Fruit fly (Drosophila melanogaster) whole organism, embryonic: ENCODE data around the gene Mccc1.

Source experiments
- Adf1 ChIP-seq: fragments of 200-800 bp; sonication (Bioruptor generic); IDR thresholded peaks from 2 replicates; pipeline ENCODE4 v1.3.6; 2022; ENCODE audit warnings: missing biosample characterization, missing genetic modification characterization
- Asciz ChIP-seq: fragments of 200-800 bp; sonication (Bioruptor generic); optimal IDR thresholded peaks from 2 replicates; lab custom pipeline; 2017; ENCODE audit warnings: missing biosample characterization, mild to moderate bottlenecking, missing genetic modification characterization, missing genetic modification reagents
- CG10267 ChIP-seq: fragments of 200-800 bp; sonication (Bioruptor generic); optimal IDR thresholded peaks from 2 replicates; lab custom pipeline; 2018; ENCODE audit warnings: missing biosample characterization, mild to moderate bottlenecking, missing genetic modification characterization, moderate library complexity
- CG10654 ChIP-seq: fragments of 200-800 bp; sonication (Bioruptor generic); optimal IDR thresholded peaks from 2 replicates; lab custom pipeline; 2016; ENCODE audit warnings: missing biosample characterization, missing genetic modification characterization
- CG11695 ChIP-seq: fragments of 200-800 bp; sonication (Bioruptor generic); IDR thresholded peaks from 3 replicates; pipeline ENCODE4 v1.3.6; 2022; ENCODE audit warnings: missing biosample characterization, missing genetic modification characterization
- CG12236 ChIP-seq: fragments of 200-800 bp; sonication (Bioruptor generic); optimal IDR thresholded peaks from 2 replicates; lab custom pipeline; 2016; ENCODE audit warnings: missing biosample characterization, missing genetic modification characterization
- CG13123 ChIP-seq: fragments of 200-800 bp; sonication (Bioruptor generic); optimal IDR thresholded peaks from 2 replicates; lab custom pipeline; 2016; ENCODE audit warnings: missing biosample characterization, missing genetic modification characterization
- CG13624 ChIP-seq: fragments of 200-800 bp; sonication (Bioruptor generic); optimal IDR thresholded peaks from 2 replicates; lab custom pipeline; 2016; ENCODE audit warnings: missing biosample characterization, missing genetic modification characterization
- CG13894 ChIP-seq: fragments of 200-800 bp; sonication (Bioruptor generic); optimal IDR thresholded peaks from 3 replicates; lab custom pipeline; 2018; ENCODE audit warnings: missing biosample characterization, mild to moderate bottlenecking, missing genetic modification characterization, moderate library complexity
- CG17612 ChIP-seq: fragments of 200-800 bp; sonication (Bioruptor generic); IDR thresholded peaks from 2 replicates; pipeline ENCODE4 v1.3.6; 2022; ENCODE audit warnings: missing biosample characterization, missing genetic modification characterization
- CG1792 ChIP-seq: fragments of 200-800 bp; sonication (Bioruptor generic); optimal IDR thresholded peaks from 2 replicates; lab custom pipeline; 2016; ENCODE audit warnings: missing biosample characterization, missing genetic modification characterization
- CG18476 ChIP-seq: fragments of 200-800 bp; sonication (Bioruptor generic); optimal IDR thresholded peaks from 2 replicates; lab custom pipeline; 2016; ENCODE audit warnings: missing biosample characterization, mild to moderate bottlenecking, missing genetic modification characterization
- CG31388 ChIP-seq: fragments of 200-800 bp; sonication (Bioruptor generic); optimal IDR thresholded peaks from 2 replicates; lab custom pipeline; 2016; ENCODE audit warnings: missing biosample characterization, missing genetic modification characterization
- CG34422 ChIP-seq: fragments of 200-800 bp; sonication (Bioruptor generic); IDR thresholded peaks from 3 replicates; pipeline ENCODE4 v1.3.6; 2022; ENCODE audit warnings: missing biosample characterization, missing genetic modification characterization
- CG4282 ChIP-seq: fragments of 200-800 bp; sonication (Bioruptor generic); optimal IDR thresholded peaks from 2 replicates; lab custom pipeline; 2016; ENCODE audit warnings: missing biosample characterization, missing genetic modification characterization
- CG4360 ChIP-seq: fragments of 200-800 bp; sonication (Bioruptor generic); IDR thresholded peaks from 2 replicates; pipeline ENCODE4 v1.3.6; 2022; ENCODE audit warnings: missing biosample characterization, missing genetic modification characterization
- CG5245 ChIP-seq: fragments of 200-800 bp; sonication (Bioruptor generic); optimal IDR thresholded peaks from 3 replicates; lab custom pipeline; 2016; ENCODE audit warnings: missing biosample characterization, missing genetic modification characterization
- CG6813 ChIP-seq: fragments of 200-800 bp; sonication (Bioruptor generic); optimal IDR thresholded peaks from 2 replicates; lab custom pipeline; 2017; ENCODE audit warnings: missing biosample characterization, missing genetic modification characterization, mild to moderate bottlenecking, moderate library complexity, missing genetic modification reagents
- CG9876 ChIP-seq: fragments of 200-800 bp; sonication (Bioruptor generic); optimal IDR thresholded peaks from 2 replicates; lab custom pipeline; 2016; ENCODE audit warnings: missing biosample characterization, missing genetic modification characterization
- Chrac-16 ChIP-seq: fragments of 200-800 bp; sonication (Bioruptor generic); optimal IDR thresholded peaks from 3 replicates; lab custom pipeline; 2016; ENCODE audit warnings: missing biosample characterization, missing genetic modification characterization
- Dek ChIP-seq: fragments of 200-800 bp; sonication (Bioruptor generic); optimal IDR thresholded peaks from 3 replicates; lab custom pipeline; 2019; ENCODE audit warnings: missing biosample characterization, mild to moderate bottlenecking, missing genetic modification characterization, moderate library complexity
- Doc2 ChIP-seq: fragments of 200-800 bp; sonication (Bioruptor generic); IDR thresholded peaks from 2 replicates; pipeline ENCODE4 v1.3.6; 2022; ENCODE audit warnings: missing biosample characterization, missing genetic modification characterization
- Gsc ChIP-seq: fragments of 200-800 bp; sonication (Bioruptor generic); IDR thresholded peaks from 2 replicates; pipeline ENCODE4 v1.3.6; 2022; ENCODE audit warnings: missing biosample characterization, missing genetic modification characterization
- Hsf ChIP-seq: fragments of 200-800 bp; sonication (Bioruptor generic); optimal IDR thresholded peaks from 3 replicates; lab custom pipeline; 2016; ENCODE audit warnings: missing biosample characterization, missing genetic modification characterization
- Lhr ChIP-seq: fragments of 200-800 bp; sonication (Bioruptor generic); optimal IDR thresholded peaks from 3 replicates; lab custom pipeline; 2017; ENCODE audit warnings: mild to moderate bottlenecking, missing biosample characterization, missing genetic modification reagents, missing genetic modification characterization
- NC2β ChIP-seq: fragments of 200-800 bp; sonication (Bioruptor generic); optimal IDR thresholded peaks from 2 replicates; lab custom pipeline; 2016; ENCODE audit warnings: missing biosample characterization, missing genetic modification characterization
- NfI ChIP-seq: fragments of 200-800 bp; sonication (Bioruptor generic); optimal IDR thresholded peaks from 3 replicates; lab custom pipeline; 2018; ENCODE audit warnings: missing biosample characterization, mild to moderate bottlenecking, missing genetic modification characterization, moderate library complexity
- PHDP ChIP-seq: fragments of 200-800 bp; sonication (Bioruptor generic); optimal IDR thresholded peaks from 3 replicates; lab custom pipeline; 2018; ENCODE audit warnings: missing biosample characterization, mild to moderate bottlenecking, missing genetic modification characterization, moderate library complexity
- Ssrp ChIP-seq: fragments of 200-800 bp; sonication (Bioruptor generic); optimal IDR thresholded peaks from 2 replicates; lab custom pipeline; 2018; ENCODE audit warnings: missing biosample characterization, mild to moderate bottlenecking, missing genetic modification characterization, moderate library complexity
- YL-1 ChIP-seq: fragments of 200-800 bp; sonication (Bioruptor generic); optimal IDR thresholded peaks from 3 replicates; lab custom pipeline; 2017; ENCODE audit warnings: missing biosample characterization, mild to moderate bottlenecking, missing genetic modification characterization
- ara ChIP-seq: fragments of 200-800 bp; sonication (Bioruptor generic); IDR thresholded peaks from 2 replicates; pipeline ENCODE4 v1.3.6; 2022; ENCODE audit warnings: missing biosample characterization, missing genetic modification characterization
- cas ChIP-seq: fragments of 200-800 bp; sonication (Bioruptor generic); IDR thresholded peaks from 2 replicates; pipeline ENCODE4 v1.3.6; 2022; ENCODE audit warnings: missing biosample characterization, missing genetic modification characterization
- chm ChIP-seq: fragments of 200-800 bp; sonication (Bioruptor generic); IDR thresholded peaks from 2 replicates; pipeline ENCODE4 v1.3.6; 2022; ENCODE audit warnings: missing biosample characterization, missing genetic modification characterization
- chn ChIP-seq: fragments of 200-800 bp; sonication (Bioruptor generic); optimal IDR thresholded peaks from 2 replicates; lab custom pipeline; 2016; ENCODE audit warnings: missing biosample characterization, missing genetic modification characterization
- disco-r ChIP-seq: fragments of 200-800 bp; sonication (Bioruptor generic); optimal IDR thresholded peaks from 2 replicates; lab custom pipeline; 2016; ENCODE audit warnings: missing biosample characterization, missing genetic modification characterization
- dm ChIP-seq: fragments of 200-800 bp; sonication (Bioruptor generic); optimal IDR thresholded peaks from 3 replicates; lab custom pipeline; 2016; ENCODE audit warnings: missing biosample characterization, missing genetic modification characterization
- gfzf ChIP-seq: fragments of 200-800 bp; sonication (Bioruptor generic); optimal IDR thresholded peaks from 2 replicates; lab custom pipeline; 2016; ENCODE audit warnings: missing biosample characterization, mild to moderate bottlenecking, missing genetic modification characterization, moderate library complexity
- gsb ChIP-seq: fragments of 200-800 bp; sonication (Bioruptor generic); IDR thresholded peaks from 2 replicates; pipeline ENCODE4 v1.3.6; 2022; ENCODE audit warnings: missing biosample characterization, missing genetic modification characterization
- ham ChIP-seq: fragments of 200-800 bp; sonication (Bioruptor generic); IDR thresholded peaks from 2 replicates; pipeline ENCODE4 v1.3.6; 2022; ENCODE audit warnings: missing biosample characterization, missing genetic modification characterization
- her ChIP-seq: fragments of 200-800 bp; sonication (Bioruptor generic); optimal IDR thresholded peaks from 2 replicates; lab custom pipeline; 2016; ENCODE audit warnings: missing biosample characterization, missing genetic modification characterization
- hth ChIP-seq: fragments of >200 bp; optimal IDR thresholded peaks from 2 replicates; lab custom pipeline; 2017; ENCODE audit warnings: inconsistent platforms
- insv ChIP-seq, 2 experiments: fragments of 200-800 bp; sonication (Bioruptor generic); optimal IDR thresholded peaks; 3 replicates each; lab custom pipeline; 2016 to 2018; ENCODE audit warnings: missing biosample characterization in 2 of 2, missing genetic modification characterization in 2 of 2
- jumu ChIP-seq: fragments of 200-800 bp; sonication (Bioruptor generic); optimal IDR thresholded peaks from 3 replicates; lab custom pipeline; 2016; ENCODE audit warnings: missing biosample characterization, missing genetic modification characterization
- kni ChIP-seq: fragments of 200-800 bp; sonication (Bioruptor generic); optimal IDR thresholded peaks from 3 replicates; lab custom pipeline; 2017; ENCODE audit warnings: mild to moderate bottlenecking, missing biosample characterization, missing genetic modification reagents, missing genetic modification characterization
- lmd ChIP-seq: fragments of 200-800 bp; sonication (Bioruptor generic); IDR thresholded peaks from 2 replicates; pipeline ENCODE4 v1.3.6; 2022; ENCODE audit warnings: missing biosample characterization, missing genetic modification characterization
- mam ChIP-seq: fragments of 200-800 bp; sonication (Bioruptor generic); optimal IDR thresholded peaks from 3 replicates; lab custom pipeline; 2016; ENCODE audit warnings: missing biosample characterization, missing genetic modification characterization
- prd ChIP-seq, 3 experiments: fragments of >200 bp in 2 of 3; fragments of 200-800 bp in 1 of 3; sonication (Bioruptor generic) in 1 of 3; optimal IDR thresholded peaks in 2 of 3; IDR thresholded peaks in 1 of 3; 2 replicates in 2 of 3; 3 replicates in 1 of 3; pipeline versions ENCODE4 v1.3.6 to Lab custom; 2017 to 2022; ENCODE audit warnings: missing biosample characterization in 1 of 3, missing genetic modification characterization in 1 of 3
- sima ChIP-seq: fragments of 200-800 bp; sonication (Bioruptor generic); optimal IDR thresholded peaks from 2 replicates; lab custom pipeline; 2016; ENCODE audit warnings: missing biosample characterization, missing genetic modification characterization
- slp2 ChIP-seq: fragments of 200-800 bp; sonication (Bioruptor generic); optimal IDR thresholded peaks from 2 replicates; lab custom pipeline; 2016; ENCODE audit warnings: missing biosample characterization, missing genetic modification characterization
- sug ChIP-seq: fragments of 200-800 bp; optimal IDR thresholded peaks from 2 replicates; lab custom pipeline; 2019; ENCODE audit warnings: missing biosample characterization, mild to moderate bottlenecking, missing genetic modification characterization, moderate library complexity
- tll ChIP-seq, 2 experiments: fragments of 200-800 bp in 1 of 2; fragments of >200 bp in 1 of 2; sonication (Bioruptor generic) in 1 of 2; optimal IDR thresholded peaks; 2 replicates each; lab custom pipeline; 2017 to 2019; ENCODE audit warnings: missing biosample characterization in 2 of 2, missing genetic modification characterization in 2 of 2, mild to moderate bottlenecking in 1 of 2, moderate library complexity in 1 of 2
- wdn ChIP-seq: fragments of 200-800 bp; sonication (Bioruptor generic); IDR thresholded peaks from 2 replicates; pipeline ENCODE4 v1.3.6; 2022; ENCODE audit warnings: missing biosample characterization, missing genetic modification characterization

The Mccc1 gene

DNA sequence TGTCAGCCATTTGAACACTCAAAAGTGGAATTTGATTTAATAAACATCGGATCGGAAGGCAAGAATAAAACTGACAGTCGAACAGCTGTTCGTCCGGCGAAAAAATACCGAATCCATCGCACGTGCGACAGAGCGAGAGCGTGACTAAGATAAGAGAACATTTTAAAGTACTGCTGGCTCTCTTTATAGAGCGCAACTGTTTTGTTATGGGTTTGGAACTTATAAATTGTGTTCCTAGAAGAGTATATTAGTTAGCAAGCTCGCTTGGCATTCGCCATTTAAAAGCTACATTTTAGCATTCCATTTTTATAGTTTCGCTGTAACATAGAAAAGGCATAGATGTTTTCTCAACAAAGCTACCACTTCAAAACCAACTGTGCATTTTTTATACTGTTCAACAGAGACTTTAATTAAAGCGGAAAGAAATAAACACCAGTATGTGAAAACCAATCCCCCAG lies 16.4 kb upstream of the Mccc1 start, which contains the start of gene Rift (continued):
- TF ChIP-seq NC2β (GFP tag; lab: Kevin White, UChicago), result no peak
- TF ChIP-seq CG34422 (GFP tag; lab: Robert Waterston, UW), result peak; percentile 55; the same call in 1 of the 3 replicates
- TF ChIP-seq jumu (GFP tag; lab: Kevin White, UChicago), result no peak
- no peak for TF ChIP-seq hth
- 0 out of 2 replicates have a peak, but pooled peaks have one; percentile 19 for TF ChIP-seq CG4360 (GFP tag; lab: Robert Waterston, UW)
- no peak for TF ChIP-seq chn (GFP tag; lab: Kevin White, UChicago)
- TF ChIP-seq CG6813 (GFP tag; lab: Kevin White, UChicago), result no peak
- TF ChIP-seq sug, result peak; percentile 23
- TF ChIP-seq CG18476 (GFP tag; lab: Kevin White, UChicago), result no peak
- no peak for TF ChIP-seq ham (GFP tag; lab: Robert Waterston, UW)
- TF ChIP-seq sima (GFP tag; lab: Kevin White, UChicago), result no peak
- TF ChIP-seq gsb (GFP tag; lab: Robert Waterston, UW), result no peak
- peak; percentile 41 for TF ChIP-seq kni (GFP tag; lab: Kevin White, UChicago)
- TF ChIP-seq Dek, result no peak
- TF ChIP-seq Ssrp, result peak; percentile 15
- TF ChIP-seq her, result no peak
- TF ChIP-seq slp2, result no peak
- TF ChIP-seq NfI (GFP tag; lab: Kevin White, UChicago), result peak; percentile 63
- no peak for TF ChIP-seq CG4282 (GFP tag; lab: Kevin White, UChicago)
- TF ChIP-seq CG13894 (tag; lab: Kevin White, UChicago), result no peak
- TF ChIP-seq Asciz, result peak; percentile 41
- TF ChIP-seq Chrac-16 (GFP tag; lab: Kevin White, UChicago), result no peak
- peak; percentile 36; the same call in 1 of the 2 replicates for TF ChIP-seq lmd (GFP tag; lab: Robert Waterston, UW)
- TF ChIP-seq prd (optimal IDR thresholded peaks at IDR 0.05; lab: Kevin White, UChicago), result no peak
- peak; percentile 64; the same call in 2 of the 3 replicates for TF ChIP-seq prd (GFP tag; IDR thresholded peaks at IDR 0.05; lab: Robert Waterston, UW)
- TF ChIP-seq YL-1 (GFP tag; lab: Kevin White, UChicago), result peak; percentile 69
- TF ChIP-seq CG13123 (GFP tag; lab: Kevin White, UChicago), result no peak
- no peak for TF ChIP-seq PHDP (tag; lab: Kevin White, UChicago)
- TF ChIP-seq dm (GFP tag; lab: Kevin White, UChicago), result peak; percentile 28
- TF ChIP-seq CG31388, result no peak
- TF ChIP-seq CG17612 (GFP tag; lab: Robert Waterston, UW), result no peak
- no peak for TF ChIP-seq Adf1 (GFP tag; lab: Robert Waterston, UW)
- no peak for TF ChIP-seq gfzf
- no peak for TF ChIP-seq CG9876 (GFP tag; lab: Kevin White, UChicago)
- no peak for TF ChIP-seq CG13624 (GFP tag; lab: Kevin White, UChicago)
- TF ChIP-seq ara (GFP tag; lab: Robert Waterston, UW), result peak; percentile 59
- TF ChIP-seq cas (GFP tag; lab: Robert Waterston, UW), result no peak
- peak; percentile 30 for TF ChIP-seq CG10267 (tag; lab: Kevin White, UChicago)
- TF ChIP-seq CG11695 (GFP tag; lab: Robert Waterston, UW), result peak; percentile 59; the same call in 2 of the 3 replicates
- no peak for TF ChIP-seq CG1792 (GFP tag; lab: Kevin White, UChicago)
- TF ChIP-seq CG12236, result no peak
- no peak for TF ChIP-seq disco-r
- no peak for TF ChIP-seq Lhr (GFP tag; lab: Kevin White, UChicago)
- TF ChIP-seq mam (GFP tag; lab: Kevin White, UChicago), result no peak
- TF ChIP-seq CG5245 (GFP tag; lab: Kevin White, UChicago), result no peak
- no peak for TF ChIP-seq insv (GFP tag; optimal IDR thresholded peaks at IDR 0.05; lab: Kevin White, UChicago)
- TF ChIP-seq wdn (GFP tag; lab: Robert Waterston, UW), result no peak
- 0 out of 2 replicates have a peak, but pooled peaks have one; percentile 52 for TF ChIP-seq chm (GFP tag; lab: Robert Waterston, UW)
- no peak for TF ChIP-seq Gsc (GFP tag; lab: Robert Waterston, UW)
- peak; percentile 42 for TF ChIP-seq Hsf (GFP tag; lab: Kevin White, UChicago)
- TF ChIP-seq tll (GFP tag; optimal IDR thresholded peaks at IDR 0.05; lab: Kevin White, UChicago), result no peak
- no peak for TF ChIP-seq Doc2 (GFP tag; lab: Robert Waterston, UW)
- no peak for TF ChIP-seq CG10654 (GFP tag; lab: Kevin White, UChicago)
